Worm (Caenorhabditis elegans) whole organism, L1 larva: ENCODE data around the gene Y75B8A.6.
"Not testable (repeated sequence)": the region's sequence is repeated elsewhere in the genome, so short reads cannot be mapped to it uniquely, and the experiment has no call there.

ENCODE experiments used
- alr-1 ChIP-seq: fragments of 200-800 bp; sonication (Bioruptor generic); optimal IDR thresholded peaks from 2 replicates; lab custom pipeline; 2018; ENCODE audit warnings: borderline replicate concordance, mild to moderate bottlenecking, missing genetic modification characterization, missing compliant biosample characterization
- ets-5 ChIP-seq: fragments of 200-800 bp; sonication (Bioruptor generic); IDR thresholded peaks from 2 replicates; pipeline ENCODE4 v1.3.6; 2022; ENCODE audit warnings: missing genetic modification characterization, missing compliant biosample characterization
- lin-14 ChIP-seq: fragments of 200-800 bp; sonication (Bioruptor generic); optimal IDR thresholded peaks from 2 replicates; lab custom pipeline; 2018; ENCODE audit warnings: mild to moderate bottlenecking, missing genetic modification characterization, moderate library complexity, missing compliant biosample characterization
- snpc-4 ChIP-seq: fragments of 150-350 bp; optimal IDR thresholded peaks from 2 replicates; lab custom pipeline; 2014; ENCODE audit warnings: missing biosample characterization, missing genetic modification characterization

- TF ChIP-seq alr-1; lin-14 (GFP tag; lab: Kevin White, UChicago); snpc-4; ets-5 (GFP tag; lab: Robert Waterston, UW): not testable (repeated sequence)
Observed at ce11 chrIII:12177145-12177544, 47.0 kb upstream of the Y75B8A.6 start, which contains the start of gene gly-11.
